Worm (Caenorhabditis elegans) whole organism, L3 larva: ENCODE data around the gene F46B6.6.

ENCODE experiments used
- ZK546.5 ChIP-seq: sonication (generic microtip); optimal IDR thresholded peaks from 2 replicates; lab custom pipeline; 2017; ENCODE audit warnings: missing biosample characterization, missing genetic modification characterization
- ama-1 ChIP-seq: fragments of 150-350 bp; optimal IDR thresholded peaks from 2 replicates; lab custom pipeline; 2018
- ceh-82 ChIP-seq: fragments of 150-350 bp; optimal IDR thresholded peaks from 2 replicates; lab custom pipeline; 2014; ENCODE audit warnings: missing biosample characterization, missing genetic modification characterization
- egl-5 ChIP-seq: fragments of 150-350 bp; optimal IDR thresholded peaks from 2 replicates; lab custom pipeline; 2017; ENCODE audit warnings: missing biosample characterization, missing genetic modification reagents, missing genetic modification characterization, inconsistent platforms
- elt-1 ChIP-seq: fragments of 150-350 bp; optimal IDR thresholded peaks from 2 replicates; lab custom pipeline; 2014; ENCODE audit warnings: missing biosample characterization, missing genetic modification characterization
- elt-2 ChIP-seq: sonication (generic microtip); optimal IDR thresholded peaks from 2 replicates; lab custom pipeline; 2016; ENCODE audit warnings: missing genetic modification reagents, mild to moderate bottlenecking, missing genetic modification characterization, missing compliant biosample characterization
- fkh-10 ChIP-seq: sonication (generic microtip); optimal IDR thresholded peaks from 2 replicates; lab custom pipeline; 2017; ENCODE audit warnings: missing biosample characterization, missing genetic modification reagents, missing genetic modification characterization
- lin-39 ChIP-seq: fragments of 150-350 bp; optimal IDR thresholded peaks from 2 replicates; lab custom pipeline; 2018; ENCODE audit warnings: missing biosample characterization, missing genetic modification reagents, missing genetic modification characterization
- nfya-1 ChIP-seq: sonication (generic microtip); optimal IDR thresholded peaks from 2 replicates; lab custom pipeline; 2017; ENCODE audit warnings: missing genetic modification characterization, mild to moderate bottlenecking, missing compliant biosample characterization, antibody characterized with exemption, moderate library complexity; ENCODE audit not compliant: insufficient read depth
- nhr-28 ChIP-seq: fragments of 150-350 bp; optimal IDR thresholded peaks from 2 replicates; lab custom pipeline; 2014; ENCODE audit warnings: missing biosample characterization, missing genetic modification characterization
- sea-2 ChIP-seq: fragments of 150-350 bp; sonication (generic microtip); optimal IDR thresholded peaks from 4 replicates; lab custom pipeline; 2014; ENCODE audit warnings: missing biosample characterization, missing genetic modification reagents, missing genetic modification characterization

DNA sequence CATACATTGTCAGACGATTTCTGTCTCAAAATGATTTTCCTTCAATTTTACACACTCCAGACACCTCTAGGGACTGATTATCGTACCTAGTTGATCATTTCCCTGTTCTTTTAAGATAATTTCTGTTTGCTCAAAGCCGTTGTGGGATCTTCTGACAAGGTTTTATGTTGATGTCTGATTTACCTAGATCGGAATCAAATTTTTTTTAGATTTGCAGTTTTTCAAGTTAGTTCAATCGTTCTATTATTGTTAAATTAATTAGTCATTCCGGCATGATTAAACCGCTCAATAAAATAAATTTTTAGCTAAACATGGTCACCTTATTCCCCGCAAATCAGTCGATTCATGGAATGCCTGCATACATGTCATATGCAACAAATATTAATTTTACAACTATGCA lies 26.9 kb upstream of the F46B6.6 start, which contains the start of gene sru-30:
- TF ChIP-seq egl-5 (tag; lab: Kevin White, UChicago) (no peak), nfya-1 (no peak), ceh-82 (tag; lab: Kevin White, UChicago) (no peak), sea-2 (GFP tag; lab: Kevin White, UChicago) (no peak), ZK546.5 (no peak), ama-1 (lab: Kevin White, UChicago) (no peak), lin-39 (tag; lab: Kevin White, UChicago) (no peak), nhr-28 (tag; lab: Kevin White, UChicago) (no peak), fkh-10 (GFP tag; lab: Kevin White, UChicago) (no peak), elt-1 (tag; lab: Kevin White, UChicago) (no peak), elt-2 (tag; lab: Kevin White, UChicago) (no peak)
